Fruit fly (Drosophila melanogaster): ENCODE results near the gene CG42831.
A peak's percentile ranks its signal among the peaks of the same experiment; 100 is the strongest.

Gene CG42831

dm6 chr3L:10848712-10849377, 34.2 kb downstream of the CG42831 start (continued):
- TF ChIP-seq pan (optimal IDR thresholded peaks at IDR 0.05) (no peak), pan (GFP tag; optimal IDR thresholded peaks at IDR 0.05 in 1 of 2, IDR thresholded peaks at IDR 0.05 in 1 of 2) (no peak), CG15696 (tag; optimal IDR thresholded peaks at IDR 0.05) (no peak), CG10321 (GFP tag; IDR thresholded peaks at IDR 0.05) (no peak), CG8944 (GFP tag; optimal IDR thresholded peaks at IDR 0.05) (no peak), sens (GFP tag) (peak; percentile 60), p53 (GFP tag; optimal IDR thresholded peaks at IDR 0.05) (no peak), CG5245 (GFP tag; optimal IDR thresholded peaks at IDR 0.05) (no peak), CG11398 (GFP tag; optimal IDR thresholded peaks at IDR 0.05) (no peak), Med (GFP tag) (peak; percentile 40), CG13424 (tag; optimal IDR thresholded peaks at IDR 0.05) (no peak), cg (GFP tag; optimal IDR thresholded peaks at IDR 0.05) (peak; percentile 65), Rfx (GFP tag; IDR thresholded peaks at IDR 0.05) (0 out of 2 replicates have a peak, but pooled peaks have one; percentile 20), ap (GFP tag; IDR thresholded peaks at IDR 0.05) (no peak), oc (tag; optimal IDR thresholded peaks at IDR 0.05) (peak; percentile 45), kah (GFP tag; optimal IDR thresholded peaks at IDR 0.05) (no peak), CG12299 (tag; optimal IDR thresholded peaks at IDR 0.05) (no peak), dm (GFP tag; optimal IDR thresholded peaks at IDR 0.05) (no peak), CG12659 (GFP tag; optimal IDR thresholded peaks at IDR 0.05) (no peak), CG16863 (GFP tag; optimal IDR thresholded peaks at IDR 0.05) (no peak), D (optimal IDR thresholded peaks at IDR 0.05) (no peak), D (GFP tag; optimal IDR thresholded peaks at IDR 0.05) (no peak), Pdp1 (GFP tag; optimal IDR thresholded peaks at IDR 0.05) (no peak), CG8281 (tag; optimal IDR thresholded peaks at IDR 0.05) (no peak), z (GFP tag; IDR thresholded peaks at IDR 0.05) (peak; percentile 64; the same call in 2 of the 3 replicates), kni (GFP tag; optimal IDR thresholded peaks at IDR 0.05) (peak; percentile 53), kay (GFP tag; optimal IDR thresholded peaks at IDR 0.05) (no peak), ci (GFP tag; IDR thresholded peaks at IDR 0.05) (0 out of 3 replicates have a peak, but pooled peaks have one; percentile 18), H15 (GFP tag; IDR thresholded peaks at IDR 0.05) (no peak), sim (GFP tag; IDR thresholded peaks at IDR 0.05) (no peak), Dll (GFP tag; IDR thresholded peaks at IDR 0.05; ENCODE audit: partially characterized antibody) (no peak), grn (GFP tag; optimal IDR thresholded peaks at IDR 0.05) (peak; percentile 95), YL-1 (GFP tag; optimal IDR thresholded peaks at IDR 0.05) (no peak), prd (optimal IDR thresholded peaks at IDR 0.05) (no peak), prd (GFP tag; IDR thresholded peaks at IDR 0.05) (no peak), Neu2 (GFP tag; optimal IDR thresholded peaks at IDR 0.05; ENCODE audit: borderline replicate concordance) (no peak), Dfd (GFP tag; optimal IDR thresholded peaks at IDR 0.05) (no peak), Scr (GFP tag; IDR thresholded peaks at IDR 0.05; ENCODE audit: partially characterized antibody) (no peak), Myb (GFP tag; optimal IDR thresholded peaks at IDR 0.05) (no peak), PHDP (tag; optimal IDR thresholded peaks at IDR 0.05) (no peak), so (GFP tag; IDR thresholded peaks at IDR 0.05) (peak; percentile 32; the same call in 1 of the 3 replicates), CG9932 (GFP tag; IDR thresholded peaks at IDR 0.05) (no peak), en (GFP tag; optimal IDR thresholded peaks at IDR 0.05) (no peak), E2f1 (GFP tag; IDR thresholded peaks at IDR 0.05) (no peak), CG13775 (GFP tag; optimal IDR thresholded peaks at IDR 0.05) (no peak), inv (GFP tag; IDR thresholded peaks at IDR 0.05; ENCODE audit: partially characterized antibody) (no peak), zen (tag; optimal IDR thresholded peaks at IDR 0.05) (no peak), Sry-β (GFP tag; optimal IDR thresholded peaks at IDR 0.05) (no peak), HLH4C (GFP tag; IDR thresholded peaks at IDR 0.05; ENCODE audit: partially characterized antibody) (no peak), sc (optimal IDR thresholded peaks at IDR 0.05) (no peak), sc (GFP tag; optimal IDR thresholded peaks at IDR 0.05) (no peak)

All from whole organism, embryonic.